Fruit fly (Drosophila melanogaster) whole organism, embryonic: ENCODE data around the gene Best3.

Experiments
- Bteb2 ChIP-seq: fragments of 200-800 bp; sonication (Bioruptor generic); optimal IDR thresholded peaks from 2 replicates; lab custom pipeline; 2016; ENCODE audit warnings: missing biosample characterization, missing genetic modification characterization
- CG12219 ChIP-seq: fragments of 200-800 bp; sonication (Bioruptor generic); optimal IDR thresholded peaks from 3 replicates; lab custom pipeline; 2018; ENCODE audit warnings: missing biosample characterization, mild to moderate bottlenecking, missing genetic modification characterization
- CG7928 ChIP-seq: fragments of 200-800 bp; sonication (Bioruptor generic); optimal IDR thresholded peaks from 2 replicates; lab custom pipeline; 2017; ENCODE audit warnings: missing biosample characterization, mild to moderate bottlenecking, missing genetic modification characterization
- CG8478 ChIP-seq: fragments of >200 bp; optimal IDR thresholded peaks from 2 replicates; lab custom pipeline; 2018
- Gug ChIP-seq: fragments of 200-800 bp; sonication (Bioruptor generic); IDR thresholded peaks from 4 replicates; pipeline ENCODE4 v1.3.6; 2022; ENCODE audit warnings: missing biosample characterization, missing genetic modification characterization
- Scr ChIP-seq: fragments of 200-800 bp; sonication (Bioruptor generic); IDR thresholded peaks from 2 replicates; pipeline ENCODE4 v1.3.6; 2022; ENCODE audit warnings: missing biosample characterization, missing genetic modification characterization; ENCODE audit not compliant: partially characterized antibody
- Sox102F ChIP-seq: fragments of 200-800 bp; sonication (Bioruptor generic); optimal IDR thresholded peaks from 2 replicates; lab custom pipeline; 2018; ENCODE audit warnings: missing biosample characterization, mild to moderate bottlenecking, missing genetic modification characterization, moderate library complexity
- Spps ChIP-seq: fragments of 200-800 bp; sonication (Bioruptor generic); optimal IDR thresholded peaks from 2 replicates; lab custom pipeline; 2018; ENCODE audit warnings: missing biosample characterization, mild to moderate bottlenecking, missing genetic modification characterization
- ftz-f1 ChIP-seq: fragments of 200-800 bp; sonication (Bioruptor generic); optimal IDR thresholded peaks from 2 replicates; lab custom pipeline; 2016; ENCODE audit warnings: missing biosample characterization, missing genetic modification characterization
- klu ChIP-seq: fragments of 200-800 bp; sonication (Bioruptor generic); IDR thresholded peaks from 2 replicates; pipeline ENCODE4 v1.3.6; 2022; ENCODE audit warnings: missing biosample characterization, missing genetic modification characterization
- pho ChIP-seq: fragments of 200-800 bp; sonication (Bioruptor generic); optimal IDR thresholded peaks from 2 replicates; lab custom pipeline; 2016; ENCODE audit warnings: missing biosample characterization, missing genetic modification characterization
- psq ChIP-seq: fragments of 200-800 bp; sonication (Bioruptor generic); optimal IDR thresholded peaks from 2 replicates; lab custom pipeline; 2017; ENCODE audit warnings: missing biosample characterization, missing genetic modification characterization
- sna ChIP-seq: fragments of 200-800 bp; sonication (Bioruptor generic); IDR thresholded peaks from 2 replicates; pipeline ENCODE4 v1.3.6; 2022; ENCODE audit warnings: missing biosample characterization, missing genetic modification characterization; ENCODE audit not compliant: partially characterized antibody
- sr ChIP-seq: fragments of 200-800 bp; sonication (Bioruptor generic); IDR thresholded peaks from 3 replicates; pipeline ENCODE4 v1.3.6; 2022; ENCODE audit warnings: missing biosample characterization, missing genetic modification characterization

DNA sequence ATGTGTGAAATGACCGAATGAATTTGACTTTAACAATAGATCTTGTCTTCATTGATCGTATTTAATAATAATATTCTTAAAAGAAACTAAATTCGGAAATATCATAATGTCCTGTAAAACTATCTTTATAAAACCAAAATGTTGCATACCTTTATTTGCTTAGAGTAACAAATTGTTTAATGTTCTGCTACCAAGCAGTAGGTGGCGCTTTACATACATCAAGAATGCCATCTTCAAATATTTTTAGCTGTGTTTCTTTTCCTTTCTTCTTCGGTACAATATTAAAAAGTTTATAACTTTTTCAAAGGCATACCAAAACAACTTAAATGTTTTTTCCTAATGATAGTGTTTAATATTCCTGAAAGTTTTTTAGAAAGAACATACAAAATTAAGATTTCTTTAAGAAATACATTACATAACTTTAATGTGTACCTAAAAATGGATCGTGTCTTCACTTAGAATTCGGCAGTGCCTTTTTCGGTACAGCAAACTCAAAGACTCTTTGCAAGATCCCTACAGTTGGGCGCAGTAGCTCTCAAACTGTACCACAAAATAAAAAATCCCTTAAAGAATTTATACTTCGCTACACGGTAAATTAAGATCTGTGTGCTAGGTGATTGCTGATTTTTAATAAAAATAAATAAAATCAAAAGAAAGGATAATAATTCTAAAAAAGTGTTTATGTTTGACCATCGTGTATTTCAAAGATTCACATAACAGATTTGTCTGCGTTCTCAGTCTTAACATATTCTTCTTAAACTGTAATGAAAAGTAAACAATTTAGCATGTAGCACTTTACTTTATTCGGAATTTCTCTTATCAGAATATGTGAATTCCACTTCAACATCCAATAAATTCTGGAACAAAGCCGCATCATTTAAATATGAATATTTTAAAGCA, 34.6 kb downstream of the Best3 start:
- TF ChIP-seq Bteb2, result no peak
- TF ChIP-seq psq, result no peak
- TF ChIP-seq sna (GFP tag; lab: Robert Waterston, UW), result no peak
- no peak for TF ChIP-seq CG7928 (GFP tag; lab: Kevin White, UChicago)
- no peak for TF ChIP-seq Scr
- TF ChIP-seq Gug (GFP tag; lab: Robert Waterston, UW), result no peak
- no peak for TF ChIP-seq CG8478 (lab: Kevin White, UChicago)
- no peak for TF ChIP-seq klu
- TF ChIP-seq Spps (tag; lab: Kevin White, UChicago), result no peak
- no peak for TF ChIP-seq sr (GFP tag; lab: Robert Waterston, UW)
- no peak for TF ChIP-seq CG12219 (GFP tag; lab: Kevin White, UChicago)
- no peak for TF ChIP-seq ftz-f1 (GFP tag; lab: Kevin White, UChicago)
- TF ChIP-seq pho (GFP tag; lab: Kevin White, UChicago), result no peak
- no peak for TF ChIP-seq Sox102F (GFP tag; lab: Kevin White, UChicago)
